Fruit fly (Drosophila melanogaster): ENCODE data around the gene Prp40.

The Prp40 gene

DNA sequence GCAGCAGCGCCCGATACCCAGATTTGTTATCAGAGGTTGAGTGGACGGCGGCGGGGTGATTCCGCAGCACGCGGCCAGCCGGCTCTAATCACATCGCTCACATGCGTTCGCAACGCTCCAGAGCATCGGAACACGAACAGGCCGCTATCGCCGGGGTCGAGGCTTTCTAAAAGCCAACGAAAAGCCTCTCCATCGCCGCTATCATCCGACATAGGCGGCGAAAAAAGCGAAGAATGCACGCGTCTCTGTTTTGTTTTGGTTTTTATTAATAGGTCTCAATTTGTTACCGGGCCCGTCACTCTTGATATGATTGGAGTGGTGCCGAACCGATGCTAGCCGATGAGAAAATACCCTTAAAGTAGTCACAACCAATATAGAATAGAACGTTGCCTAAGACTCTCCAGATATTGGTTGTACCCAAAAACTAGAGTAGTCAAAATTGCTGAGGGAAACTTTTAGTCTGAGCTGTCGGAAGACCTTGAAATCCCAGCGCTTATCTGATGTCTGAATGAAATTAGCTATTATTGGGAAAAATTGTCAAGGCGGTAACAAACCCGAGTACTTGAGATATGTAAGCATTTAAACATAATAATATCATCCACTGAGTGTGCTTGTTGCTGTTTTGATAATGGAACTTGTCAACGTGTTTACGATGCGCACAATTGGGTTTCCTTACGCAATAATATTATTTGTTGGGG, 19.0 kb downstream of the Prp40 start, which contains the start of gene CG17261 (continued):
- no peak for TF ChIP-seq Neu2 (GFP tag; optimal IDR thresholded peaks at IDR 0.05; ENCODE audit: borderline replicate concordance)
- TF ChIP-seq Hmx (GFP tag; optimal IDR thresholded peaks at IDR 0.05): no peak
- peak; percentile 58 for TF ChIP-seq her (GFP tag; optimal IDR thresholded peaks at IDR 0.05)
- TF ChIP-seq tio (GFP tag; optimal IDR thresholded peaks at IDR 0.05): no peak
- TF ChIP-seq twi (tag; optimal IDR thresholded peaks at IDR 0.05): no peak
- peak; percentile 4 for TF ChIP-seq HmgD (GFP tag; optimal IDR thresholded peaks at IDR 0.05)
- no peak for TF ChIP-seq ato (GFP tag; IDR thresholded peaks at IDR 0.05; ENCODE audit: partially characterized antibody)
- TF ChIP-seq CG3847 (GFP tag; IDR thresholded peaks at IDR 0.05): no peak
- peak; percentile 60; the same call in 1 of the 2 replicates for TF ChIP-seq Atf6 (GFP tag; IDR thresholded peaks at IDR 0.05)
- TF ChIP-seq sd (tag; optimal IDR thresholded peaks at IDR 0.05): peak; percentile 88
- 0 out of 3 replicates have a peak, but pooled peaks have one; percentile 33 for TF ChIP-seq otp (GFP tag; IDR thresholded peaks at IDR 0.05)
- no peak for TF ChIP-seq CG9215 (GFP tag; IDR thresholded peaks at IDR 0.05)
- no peak for TF ChIP-seq CG31388 (GFP tag; optimal IDR thresholded peaks at IDR 0.05)
- no peak for TF ChIP-seq gsb-n (tag; optimal IDR thresholded peaks at IDR 0.05)
- TF ChIP-seq CG32772 (GFP tag; IDR thresholded peaks at IDR 0.05): no peak
- no peak for TF ChIP-seq usp (GFP tag; optimal IDR thresholded peaks at IDR 0.05)
- no peak for TF ChIP-seq CG30431 (GFP tag; optimal IDR thresholded peaks at IDR 0.05)
- TF ChIP-seq Lim3 (GFP tag; IDR thresholded peaks at IDR 0.05): no peak
- TF ChIP-seq lilli (GFP tag; optimal IDR thresholded peaks at IDR 0.05): peak; percentile 66
- TF ChIP-seq NK7.1 (GFP tag; optimal IDR thresholded peaks at IDR 0.05): no peak
- no peak for TF ChIP-seq Ets97D (GFP tag; optimal IDR thresholded peaks at IDR 0.05)
- no peak for TF ChIP-seq repo (GFP tag; optimal IDR thresholded peaks at IDR 0.05)
- no peak for TF ChIP-seq CG3163 (GFP tag; optimal IDR thresholded peaks at IDR 0.05)
- peak; percentile 49 for TF ChIP-seq Hand (GFP tag; optimal IDR thresholded peaks at IDR 0.05)
- TF ChIP-seq so (GFP tag; IDR thresholded peaks at IDR 0.05): no peak
- no peak for TF ChIP-seq maf-S (GFP tag; optimal IDR thresholded peaks at IDR 0.05)
- TF ChIP-seq vfl (GFP tag; optimal IDR thresholded peaks at IDR 0.05): peak; percentile 25
- no peak for TF ChIP-seq cas (GFP tag; IDR thresholded peaks at IDR 0.05)
- peak; percentile 37 for TF ChIP-seq tin (GFP tag; optimal IDR thresholded peaks at IDR 0.05)
- no peak for TF ChIP-seq fd3F (GFP tag; optimal IDR thresholded peaks at IDR 0.05)
- TF ChIP-seq CG18476 (GFP tag; optimal IDR thresholded peaks at IDR 0.05): no peak
- TF ChIP-seq CG30403 (GFP tag; optimal IDR thresholded peaks at IDR 0.05): peak; percentile 35
- TF ChIP-seq Bgb (GFP tag; IDR thresholded peaks at IDR 0.05; ENCODE audit: partially characterized antibody): no peak
- no peak for TF ChIP-seq CG12942 (GFP tag; optimal IDR thresholded peaks at IDR 0.05)
- no peak for TF ChIP-seq CG10979 (tag; optimal IDR thresholded peaks at IDR 0.05)
- no peak for TF ChIP-seq Xrp1 (GFP tag; IDR thresholded peaks at IDR 0.05)
- peak; percentile 30 for TF ChIP-seq CG17359 (tag; optimal IDR thresholded peaks at IDR 0.05)
- no peak for TF ChIP-seq Atf-2 (GFP tag; optimal IDR thresholded peaks at IDR 0.05)
- no peak for TF ChIP-seq CG5180 (GFP tag; optimal IDR thresholded peaks at IDR 0.05)
- TF ChIP-seq Jarid2 (GFP tag; optimal IDR thresholded peaks at IDR 0.05): no peak
- TF ChIP-seq CG6272 (GFP tag; IDR thresholded peaks at IDR 0.05): no peak
- TF ChIP-seq CG6254 (GFP tag; optimal IDR thresholded peaks at IDR 0.05): no peak
- TF ChIP-seq ewg (GFP tag; optimal IDR thresholded peaks at IDR 0.05): no peak
- peak; percentile 4 for TF ChIP-seq org-1 (GFP tag; optimal IDR thresholded peaks at IDR 0.05)
- TF ChIP-seq B-H1 (GFP tag; IDR thresholded peaks at IDR 0.05): no peak
- TF ChIP-seq CG43689 (GFP tag; IDR thresholded peaks at IDR 0.05): no peak
- TF ChIP-seq chif (GFP tag; optimal IDR thresholded peaks at IDR 0.05): no peak
- TF ChIP-seq Ets65A (GFP tag): no peak
- peak; percentile 31; the same call in 1 of the 3 replicates for TF ChIP-seq tgo (GFP tag; IDR thresholded peaks at IDR 0.05)
- no peak for TF ChIP-seq pan (optimal IDR thresholded peaks at IDR 0.05)
- peak in 1 of 2 experiments; percentile 31 for TF ChIP-seq pan (GFP tag; optimal IDR thresholded peaks at IDR 0.05 in 1 of 2, IDR thresholded peaks at IDR 0.05 in 1 of 2)
